Fruit fly (Drosophila melanogaster): ENCODE measurements around the gene Gyc76C.

dm6 chr3L:19807521-19807920 lies 14.2 kb upstream of the Gyc76C start:
- TF ChIP-seq CG17361 (GFP tag; IDR thresholded peaks at IDR 0.05) (no peak), ap (GFP tag; IDR thresholded peaks at IDR 0.05) (no peak), Ets97D (GFP tag; optimal IDR thresholded peaks at IDR 0.05) (no peak), CG17385 (GFP tag; optimal IDR thresholded peaks at IDR 0.05) (no peak)
